Worm (Caenorhabditis elegans) whole organism, L4/young adult: Measurements from ENCODE around the gene math-4.

Source experiments
- W03F9.2 ChIP-seq: fragments of 150-350 bp; optimal IDR thresholded peaks from 2 replicates; lab custom pipeline; 2014; ENCODE audit warnings: missing biosample characterization, missing genetic modification characterization
- dao-5 ChIP-seq: sonication (generic microtip); optimal IDR thresholded peaks from 2 replicates; lab custom pipeline; 2016; ENCODE audit warnings: missing genotype, missing genetic modification characterization, moderate library complexity, missing compliant biosample characterization
- him-1 ChIP-seq: sonication (generic microtip); optimal IDR thresholded peaks from 2 replicates; lab custom pipeline; 2016; ENCODE audit warnings: missing genotype, missing genetic modification reagents, missing genetic modification characterization, missing compliant biosample characterization

- TF ChIP-seq him-1 (no peak), dao-5 (tag; lab: Kevin White, UChicago) (no peak), W03F9.2 (no peak)
Observed at ce11 chrII:1816053-1816452, 33.7 kb upstream of the math-4 start.
